Fruit fly (Drosophila melanogaster): ENCODE measurements around the gene ana1.

ana1 gene

DNA sequence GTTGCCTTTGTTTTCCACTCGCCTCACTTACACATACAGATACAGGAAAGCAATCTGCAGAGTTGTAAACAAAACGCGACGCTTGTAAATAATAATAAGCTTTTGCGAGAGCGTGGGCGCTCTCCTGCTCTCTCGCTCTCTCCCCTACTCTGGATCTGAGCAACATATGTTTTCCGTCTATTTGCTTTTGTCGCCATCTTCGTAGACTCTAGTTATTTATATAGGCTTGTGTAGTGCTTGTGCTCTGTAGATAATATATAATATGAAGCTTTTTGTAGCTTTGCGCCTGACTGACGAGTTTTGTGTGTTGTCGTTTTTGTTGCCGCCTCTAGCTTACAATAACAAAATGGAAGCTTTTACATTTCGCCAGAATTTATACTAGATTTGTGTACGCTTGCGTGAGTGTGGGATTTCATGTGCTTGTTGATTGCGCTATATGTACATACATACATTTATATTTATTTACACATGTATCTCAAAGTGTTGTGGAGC, 35.4 kb downstream of the ana1 start:
- TF ChIP-seq Met (GFP tag; optimal IDR thresholded peaks at IDR 0.05) = peak; percentile 36
- no peak for TF ChIP-seq CG4318 (GFP tag; optimal IDR thresholded peaks at IDR 0.05)
- TF ChIP-seq CG3032 (tag; optimal IDR thresholded peaks at IDR 0.05) = peak; percentile 10
- peak; percentile 85 for TF ChIP-seq Eip78C (GFP tag)
- peak; percentile 12 for TF ChIP-seq CG6792 (GFP tag; optimal IDR thresholded peaks at IDR 0.05)
- TF ChIP-seq CG6854 (GFP tag; optimal IDR thresholded peaks at IDR 0.05) = no peak
- peak; percentile 2 for TF ChIP-seq CG1621 (tag; optimal IDR thresholded peaks at IDR 0.05)
- peak; percentile 12 for TF ChIP-seq Smox (GFP tag; optimal IDR thresholded peaks at IDR 0.05)
- TF ChIP-seq topi (GFP tag; optimal IDR thresholded peaks at IDR 0.05) = peak; percentile 1
- TF ChIP-seq CG6808 (GFP tag; optimal IDR thresholded peaks at IDR 0.05) = peak; percentile 37
- peak; percentile 79 for TF ChIP-seq svp (GFP tag)
- TF ChIP-seq Blimp-1 (GFP tag; optimal IDR thresholded peaks at IDR 0.05) = no peak
- peak; percentile 97 for TF ChIP-seq fkh (GFP tag; optimal IDR thresholded peaks at IDR 0.05)
- no peak for TF ChIP-seq Hr39 (GFP tag; optimal IDR thresholded peaks at IDR 0.05)
- peak; percentile 63 to 80 for TF ChIP-seq ss (GFP tag; optimal IDR thresholded peaks at IDR 0.05)
- no peak for TF ChIP-seq CG6276 (GFP tag; optimal IDR thresholded peaks at IDR 0.05)
- no peak for TF ChIP-seq CG11902 (GFP tag; optimal IDR thresholded peaks at IDR 0.05)
- TF ChIP-seq fd85E (GFP tag; optimal IDR thresholded peaks at IDR 0.05) = peak; percentile 37
- TF ChIP-seq spab (GFP tag; optimal IDR thresholded peaks at IDR 0.05) = peak; percentile 31
- TF ChIP-seq CG3919 (GFP tag; optimal IDR thresholded peaks at IDR 0.05) = peak; percentile 23
- no peak for TF ChIP-seq Ets21C (GFP tag; optimal IDR thresholded peaks at IDR 0.05)
- TF ChIP-seq esn (GFP tag; optimal IDR thresholded peaks at IDR 0.05) = peak; percentile 33
- peak; percentile 17 for TF ChIP-seq CG8632 (GFP tag; optimal IDR thresholded peaks at IDR 0.05)
- TF ChIP-seq Hr38 (GFP tag; optimal IDR thresholded peaks at IDR 0.05) = no peak
- TF ChIP-seq acj6 (GFP tag; optimal IDR thresholded peaks at IDR 0.05) = no peak
- peak; percentile 57 for TF ChIP-seq net (GFP tag; optimal IDR thresholded peaks at IDR 0.05)
- no peak for TF ChIP-seq Gug (GFP tag; IDR thresholded peaks at IDR 0.05)
- TF ChIP-seq CG16779 (tag; optimal IDR thresholded peaks at IDR 0.05) = peak; percentile 72
- peak; percentile 39 for TF ChIP-seq Sox14 (GFP tag; optimal IDR thresholded peaks at IDR 0.05)
- TF ChIP-seq Ets96B (tag; optimal IDR thresholded peaks at IDR 0.05) = no peak
- peak; percentile 63 for TF ChIP-seq Sox102F (GFP tag; optimal IDR thresholded peaks at IDR 0.05)
- TF ChIP-seq CG6163 (GFP tag; IDR thresholded peaks at IDR 0.05) = peak; percentile 77; the same call in 2 of the 3 replicates
- TF ChIP-seq OdsH (GFP tag; optimal IDR thresholded peaks at IDR 0.05) = no peak
- TF ChIP-seq CG34406 (GFP tag; optimal IDR thresholded peaks at IDR 0.05) = peak; percentile 3
- TF ChIP-seq vri (GFP tag; optimal IDR thresholded peaks at IDR 0.05) = peak; percentile 81
- TF ChIP-seq CG32006 (GFP tag; optimal IDR thresholded peaks at IDR 0.05) = no peak
- TF ChIP-seq Sox15 (GFP tag; optimal IDR thresholded peaks at IDR 0.05) = no peak
- TF ChIP-seq dsx (GFP tag; optimal IDR thresholded peaks at IDR 0.05; ENCODE audit: poor library complexity, severe bottlenecking) = peak; percentile 64
- peak; percentile 62 for TF ChIP-seq CG15336 (GFP tag; IDR thresholded peaks at IDR 0.05)
- TF ChIP-seq CG9139 (GFP tag; optimal IDR thresholded peaks at IDR 0.05) = peak; percentile 43
- peak; percentile 61; the same call in 2 of the 3 replicates for TF ChIP-seq CG8119 (GFP tag; IDR thresholded peaks at IDR 0.05)
- TF ChIP-seq Eip75B (GFP tag; optimal IDR thresholded peaks at IDR 0.05) = peak; percentile 54
- peak; percentile 16 for TF ChIP-seq Lpt (GFP tag; optimal IDR thresholded peaks at IDR 0.05)
- TF ChIP-seq Eip93F (GFP tag; optimal IDR thresholded peaks at IDR 0.05) = peak; percentile 33
- TF ChIP-seq CG10631 (GFP tag; optimal IDR thresholded peaks at IDR 0.05) = peak; percentile 9
